Worm (Caenorhabditis elegans) whole organism, early embryonic: ENCODE data around the gene F35F10.14.
"Not testable (repeated sequence)": the region's sequence is repeated elsewhere in the genome, so short reads cannot be mapped to it uniquely, and the experiment has no call there.

Source experiments
- B0310.2 ChIP-seq: sonication (generic microtip); optimal IDR thresholded peaks from 2 replicates; lab custom pipeline; 2016; ENCODE audit warnings: mild to moderate bottlenecking, missing genetic modification characterization, missing compliant biosample characterization
- F13C5.2 ChIP-seq: sonication (generic microtip); optimal IDR thresholded peaks from 2 replicates; lab custom pipeline; 2017; ENCODE audit warnings: mild to moderate bottlenecking, missing genetic modification characterization, inconsistent platforms, missing compliant biosample characterization
- aly-1 ChIP-seq: sonication (generic microtip); optimal IDR thresholded peaks from 2 replicates; lab custom pipeline; 2016; ENCODE audit warnings: missing genetic modification characterization, missing compliant biosample characterization
- ama-1 ChIP-seq: fragments of 150-350 bp; optimal IDR thresholded peaks from 2 replicates; lab custom pipeline; 2014
- ceh-13 ChIP-seq: fragments of 200-800 bp; sonication (Bioruptor generic); optimal IDR thresholded peaks from 2 replicates; lab custom pipeline; 2018; ENCODE audit warnings: mild to moderate bottlenecking, missing genetic modification characterization, missing compliant biosample characterization
- ceh-36 ChIP-seq: sonication (generic microtip); optimal IDR thresholded peaks from 2 replicates; lab custom pipeline; 2016; ENCODE audit warnings: missing genetic modification characterization, inconsistent platforms, missing compliant biosample characterization
- ets-7 ChIP-seq: sonication (generic microtip); optimal IDR thresholded peaks from 2 replicates; lab custom pipeline; 2016; ENCODE audit warnings: missing genotype, missing genetic modification characterization, missing compliant biosample characterization
- flt-1 ChIP-seq: fragments of 200-800 bp; sonication (Bioruptor generic); IDR thresholded peaks from 2 replicates; pipeline ENCODE4 v1.3.6; 2022; ENCODE audit warnings: missing genetic modification characterization, missing compliant biosample characterization
- hmbx-1 ChIP-seq: sonication (generic microtip); optimal IDR thresholded peaks from 2 replicates; lab custom pipeline; 2016; ENCODE audit warnings: mild to moderate bottlenecking, missing genetic modification characterization, missing compliant biosample characterization
- hmg-4 ChIP-seq: fragments of 200-800 bp; sonication (Bioruptor generic); optimal IDR thresholded peaks from 2 replicates; lab custom pipeline; 2018; ENCODE audit warnings: mild to moderate bottlenecking, missing genetic modification characterization, missing compliant biosample characterization
- hnd-1 ChIP-seq: sonication (generic microtip); optimal IDR thresholded peaks from 2 replicates; lab custom pipeline; 2016; ENCODE audit warnings: missing genetic modification characterization, missing compliant biosample characterization
- pes-1 ChIP-seq: fragments of 200-800 bp; sonication (Bioruptor generic); IDR thresholded peaks from 2 replicates; pipeline ENCODE4 v1.3.6; 2022; ENCODE audit warnings: missing genetic modification reagents, missing genetic modification characterization, missing compliant biosample characterization
- scrt-1 ChIP-seq: fragments of 200-800 bp; sonication (Bioruptor generic); IDR thresholded peaks from 2 replicates; pipeline ENCODE4 v1.3.6; 2022; ENCODE audit warnings: missing genetic modification characterization, missing compliant biosample characterization
- sea-1 ChIP-seq: fragments of 200-800 bp; sonication (Bioruptor generic); conservative IDR thresholded peaks from 2 replicates; pipeline ENCODE4 v1.3.6; 2022; ENCODE audit warnings: missing genetic modification characterization, missing compliant biosample characterization
- tbx-11 ChIP-seq: fragments of 200-800 bp; sonication (Bioruptor generic); IDR thresholded peaks from 2 replicates; pipeline ENCODE4 v1.3.6; 2022; ENCODE audit warnings: missing genetic modification characterization, missing compliant biosample characterization
- tbx-37 ChIP-seq: fragments of 200-800 bp; sonication (Bioruptor generic); conservative IDR thresholded peaks from 2 replicates; pipeline ENCODE4 v1.3.6; 2022; ENCODE audit warnings: missing genetic modification reagents, missing genetic modification characterization, missing compliant biosample characterization
- tra-4 ChIP-seq: sonication (generic microtip); optimal IDR thresholded peaks from 2 replicates; lab custom pipeline; 2017; ENCODE audit warnings: missing genetic modification characterization, missing compliant biosample characterization

Gene F35F10.14

ce11 chrV:3320005-3320404, at the start of gene F35F10.14:
TSS of gene F35F10.14 (minus strand) at chrV:3320105.
- TF ChIP-seq hmbx-1 (tag; lab: Kevin White, UChicago) (no peak), sea-1 (no peak), scrt-1 (GFP tag; lab: Robert Waterston, UW) (no peak)

DNA sequence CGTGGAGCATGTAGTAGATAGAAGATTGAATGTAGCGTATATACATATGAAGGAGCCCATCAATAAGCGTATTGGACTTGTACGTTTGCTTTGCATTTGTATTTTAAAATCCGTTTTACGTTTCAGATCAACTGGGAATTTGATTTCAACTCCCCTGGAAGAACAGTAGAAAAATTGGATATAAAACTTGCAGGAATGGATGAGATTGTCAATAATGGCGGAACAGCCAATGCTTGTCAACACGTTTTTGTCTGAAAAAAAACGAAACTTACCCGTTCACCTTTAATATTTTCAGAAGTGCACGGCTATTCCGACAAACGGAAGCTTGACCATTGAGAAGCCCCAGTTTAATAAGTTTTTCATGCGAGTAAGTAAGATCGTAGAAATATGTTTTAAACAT, 47.9 kb upstream of the F35F10.14 start, which contains the start of gene C04E12.2:
Gene C04E12.2, plus strand, starts transcription at position 301 of the 400 bp plus-strand sequence.
- not testable (repeated sequence) for TF ChIP-seq aly-1 (tag; lab: Kevin White, UChicago); ceh-36 (tag; lab: Kevin White, UChicago); ceh-13 (GFP tag; lab: Kevin White, UChicago)

- no peak for TF ChIP-seq ets-7 (tag; lab: Kevin White, UChicago)
- no peak for TF ChIP-seq aly-1 (tag; lab: Kevin White, UChicago)
- no peak for TF ChIP-seq sea-1
- TF ChIP-seq pes-1 (GFP tag; lab: Robert Waterston, UW), result no peak
- TF ChIP-seq ceh-36 (tag; lab: Kevin White, UChicago), result no peak
- TF ChIP-seq tbx-37 (GFP tag; lab: Robert Waterston, UW), result no peak
These were observed 42.6 kb upstream of the F35F10.14 start, which contains the start of gene C04E12.4 for ce11 chrV:3362475-3362874. TSS of gene C04E12.4 (plus strand) at chrV:3362775.

DNA sequence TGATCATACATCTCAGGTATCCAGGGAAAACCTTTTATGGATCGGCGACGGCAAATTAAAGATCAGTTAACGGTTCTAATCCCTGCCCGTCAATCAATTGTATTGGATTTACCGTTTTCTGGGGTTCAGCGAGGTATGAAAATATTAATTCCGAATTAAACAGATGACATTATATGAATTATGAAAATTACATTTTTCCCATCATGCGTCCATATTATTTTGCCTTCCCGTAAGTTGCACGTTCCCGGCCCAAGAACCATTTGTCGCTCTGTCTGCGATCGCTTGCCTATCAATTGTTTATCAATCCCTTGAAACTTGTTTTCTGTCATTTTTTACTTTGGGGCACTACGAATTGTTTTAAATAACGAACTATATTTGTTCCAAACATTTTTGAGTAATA, 41.7 kb upstream of the F35F10.14 start:
- TF ChIP-seq hnd-1 (tag; lab: Kevin White, UChicago) (no peak), ama-1 (no peak), aly-1 (tag; lab: Kevin White, UChicago) (no peak), tra-4 (tag; lab: Kevin White, UChicago) (no peak), B0310.2 (tag; lab: Kevin White, UChicago) (no peak)

ce11 chrV:3358267-3358666, 38.4 kb upstream of the F35F10.14 start, which contains the start of gene C04E12.5:
TSS of gene C04E12.5 (plus strand) at chrV:3358567.
- TF ChIP-seq B0310.2 (tag; lab: Kevin White, UChicago) (no peak), ceh-13 (GFP tag; lab: Kevin White, UChicago) (no peak), tbx-11 (GFP tag; lab: Robert Waterston, UW) (no peak)

DNA sequence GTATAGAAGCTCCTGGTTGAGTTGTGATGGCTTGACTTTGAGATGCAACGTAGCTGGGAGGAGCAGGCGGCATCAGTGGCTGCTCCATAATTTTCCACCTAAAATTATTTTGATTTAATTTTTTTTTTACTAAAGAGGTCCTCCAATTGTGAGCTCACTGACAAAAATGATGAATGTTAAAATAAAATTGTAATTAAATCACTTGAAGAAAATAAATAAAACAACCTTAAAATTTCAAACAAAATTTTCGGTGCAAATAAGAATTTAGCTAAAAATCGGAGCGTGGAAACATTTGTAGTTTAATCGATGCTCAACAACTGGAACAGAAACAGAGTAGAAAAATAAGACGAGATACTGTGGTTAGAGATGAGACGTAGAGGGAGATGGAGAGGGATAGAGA, 37.2 kb upstream of the F35F10.14 start, which contains the start of gene scrm-3:
Gene scrm-3, minus strand, starts transcription at position 101 of the 400 bp plus-strand sequence.
- no peak for TF ChIP-seq sea-1
- no peak for TF ChIP-seq ama-1
- no peak for TF ChIP-seq hmbx-1 (tag; lab: Kevin White, UChicago)
- no peak for TF ChIP-seq flt-1 (GFP tag; lab: Robert Waterston, UW)
- no peak for TF ChIP-seq ceh-36 (tag; lab: Kevin White, UChicago)
- TF ChIP-seq tbx-37 (GFP tag; lab: Robert Waterston, UW), result no peak
- TF ChIP-seq pes-1 (GFP tag; lab: Robert Waterston, UW), result no peak
- no peak for TF ChIP-seq B0310.2 (tag; lab: Kevin White, UChicago)
- TF ChIP-seq ceh-13 (GFP tag; lab: Kevin White, UChicago), result no peak
- no peak for TF ChIP-seq F13C5.2
- TF ChIP-seq scrt-1 (GFP tag; lab: Robert Waterston, UW), result no peak
- TF ChIP-seq tbx-11 (GFP tag; lab: Robert Waterston, UW), result no peak
- TF ChIP-seq hnd-1 (tag; lab: Kevin White, UChicago), result no peak
- TF ChIP-seq aly-1 (tag; lab: Kevin White, UChicago), result no peak
- TF ChIP-seq hmg-4 (GFP tag; lab: Kevin White, UChicago), result no peak
- TF ChIP-seq ets-7 (tag; lab: Kevin White, UChicago), result no peak
- no peak for TF ChIP-seq tra-4 (tag; lab: Kevin White, UChicago)

ce11 chrV:3355544-3355943, 35.6 kb upstream of the F35F10.14 start:
- no peak for TF ChIP-seq F13C5.2
- no peak for TF ChIP-seq tra-4 (tag; lab: Kevin White, UChicago)
- no peak for TF ChIP-seq hnd-1 (tag; lab: Kevin White, UChicago)
- no peak for TF ChIP-seq ets-7 (tag; lab: Kevin White, UChicago)
- no peak for TF ChIP-seq pes-1 (GFP tag; lab: Robert Waterston, UW)
- no peak for TF ChIP-seq aly-1 (tag; lab: Kevin White, UChicago)
- TF ChIP-seq tbx-37 (GFP tag; lab: Robert Waterston, UW), result no peak
- no peak for TF ChIP-seq hmbx-1 (tag; lab: Kevin White, UChicago)
- TF ChIP-seq hmg-4 (GFP tag; lab: Kevin White, UChicago), result no peak
- no peak for TF ChIP-seq ama-1
- no peak for TF ChIP-seq ceh-36 (tag; lab: Kevin White, UChicago)
- no peak for TF ChIP-seq flt-1 (GFP tag; lab: Robert Waterston, UW)

DNA sequence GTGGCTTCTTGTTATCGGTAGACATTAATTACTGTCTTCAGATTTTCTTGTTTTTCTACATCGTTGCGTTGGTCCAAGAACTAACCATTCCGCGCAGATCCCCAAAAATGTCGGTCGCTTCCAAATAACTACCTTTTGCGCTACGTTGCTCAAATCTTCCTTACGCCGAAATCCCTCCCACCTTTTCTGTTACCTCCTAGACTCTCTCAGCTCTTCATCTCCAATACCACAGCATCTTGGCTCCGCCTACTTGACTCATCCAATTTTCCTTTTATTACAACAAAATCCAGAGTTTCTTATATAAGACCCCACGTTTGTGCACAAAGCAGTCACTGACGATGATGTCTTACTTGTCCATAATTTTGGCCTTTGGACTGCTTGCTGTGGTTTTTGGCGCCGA, 33.0 kb upstream of the F35F10.14 start, which contains the start of gene C17B7.12:
Gene C17B7.12, plus strand, starts transcription at position 301 of the 400 bp plus-strand sequence.
- TF ChIP-seq ceh-36 (tag; lab: Kevin White, UChicago), result no peak

DNA sequence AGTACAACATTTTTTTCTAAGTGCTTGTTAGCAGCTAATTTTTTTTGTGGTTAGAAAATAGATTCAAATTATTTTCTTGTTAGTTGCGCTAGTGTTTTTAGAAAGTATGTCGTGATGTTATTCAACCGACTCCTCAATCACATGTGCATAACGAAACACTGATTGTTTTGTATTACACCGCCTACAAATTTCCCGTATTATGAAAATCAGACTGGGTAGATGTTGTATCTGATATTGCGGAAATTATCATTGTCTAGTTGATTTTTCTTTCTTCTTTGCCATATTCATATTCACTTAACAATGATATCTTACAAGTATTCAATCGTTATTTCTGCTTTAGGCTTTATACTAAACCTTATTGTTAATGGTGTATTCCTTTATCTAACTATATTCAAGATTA, 31.4 kb upstream of the F35F10.14 start, which contains the start of gene str-63:
Gene str-63, plus strand, starts transcription at position 301 of the 400 bp plus-strand sequence.
- no peak for TF ChIP-seq F13C5.2
- no peak for TF ChIP-seq pes-1 (GFP tag; lab: Robert Waterston, UW)
- no peak for TF ChIP-seq aly-1 (tag; lab: Kevin White, UChicago)
- TF ChIP-seq tra-4 (tag; lab: Kevin White, UChicago), result no peak
